Worm (Caenorhabditis elegans) whole organism, midembryonic: ENCODE data around the gene C17C3.1.

Experiments used
- T22C8.4 ChIP-seq: fragments of 200-800 bp; sonication (Bioruptor generic); IDR thresholded peaks from 2 replicates; pipeline ENCODE4 v1.3.6; 2022; ENCODE audit warnings: missing genetic modification characterization, missing compliant biosample characterization
- cog-1 ChIP-seq: sonication (generic microtip); optimal IDR thresholded peaks from 2 replicates; lab custom pipeline; 2016; ENCODE audit warnings: missing genetic modification characterization, missing compliant biosample characterization
- flt-1 ChIP-seq: fragments of 200-800 bp; sonication (Bioruptor generic); IDR thresholded peaks from 2 replicates; pipeline ENCODE4 v1.3.6; 2022; ENCODE audit warnings: missing genetic modification characterization, missing compliant biosample characterization
- klf-2 ChIP-seq: fragments of 200-800 bp; sonication (Bioruptor generic); conservative IDR thresholded peaks from 2 replicates; pipeline ENCODE4 v1.3.6; 2022; ENCODE audit warnings: missing genetic modification reagents, missing genetic modification characterization, missing compliant biosample characterization
- med-1 ChIP-seq: sonication (generic microtip); optimal IDR thresholded peaks from 2 replicates; lab custom pipeline; 2017; ENCODE audit warnings: missing genetic modification characterization, mild to moderate bottlenecking, missing compliant biosample characterization, antibody characterized with exemption, missing genetic modification reagents; ENCODE audit not compliant: insufficient read depth
- ref-1 ChIP-seq: fragments of 200-800 bp; sonication (Bioruptor generic); conservative IDR thresholded peaks from 2 replicates; pipeline ENCODE4 v1.3.6; 2022; ENCODE audit warnings: missing genetic modification reagents, missing genetic modification characterization, missing compliant biosample characterization
- tab-1 ChIP-seq: fragments of 200-800 bp; sonication (Bioruptor generic); IDR thresholded peaks from 2 replicates; pipeline ENCODE4 v1.3.6; 2022; ENCODE audit warnings: missing genetic modification characterization, missing compliant biosample characterization
- ztf-23 ChIP-seq: fragments of 200-800 bp; sonication (Bioruptor generic); IDR thresholded peaks from 2 replicates; pipeline ENCODE4 v1.3.6; 2022; ENCODE audit warnings: missing genetic modification reagents, missing genetic modification characterization, missing compliant biosample characterization
- ztf-29 ChIP-seq: fragments of 200-800 bp; sonication (Bioruptor generic); IDR thresholded peaks from 2 replicates; pipeline ENCODE4 v1.3.6; 2022; ENCODE audit warnings: missing genetic modification reagents, missing genetic modification characterization, missing compliant biosample characterization

C17C3.1 gene

ce11 chrII:5554317-5554716 lies 16.1 kb upstream of the C17C3.1 start, which contains the start of gene ins-12:
Gene ins-12, plus strand, starts transcription at chrII:5554617.
- TF ChIP-seq klf-2 (GFP tag; lab: Robert Waterston, UW) (no peak), tab-1 (GFP tag; lab: Robert Waterston, UW) (no peak)

- TF ChIP-seq ztf-23 (no peak), flt-1 (no peak), klf-2 (GFP tag; lab: Robert Waterston, UW) (no peak), cog-1 (tag; lab: Kevin White, UChicago) (no peak)
Observed at ce11 chrII:5554788-5555187, 15.6 kb upstream of the C17C3.1 start.

ce11 chrII:5555522-5555921 lies 14.8 kb upstream of the C17C3.1 start:
- TF ChIP-seq ztf-29 (no peak), med-1 (GFP tag; lab: Kevin White, UChicago) (no peak), ztf-23 (no peak), flt-1 (no peak), klf-2 (GFP tag; lab: Robert Waterston, UW) (no peak), ref-1 (GFP tag; lab: Robert Waterston, UW) (no peak), tab-1 (GFP tag; lab: Robert Waterston, UW) (no peak), cog-1 (tag; lab: Kevin White, UChicago) (no peak), T22C8.4 (no peak)

ce11 chrII:5556431-5556830 lies 13.9 kb upstream of the C17C3.1 start, which contains the start of gene ins-11:
Gene ins-11, plus strand, starts transcription at chrII:5556731.
- TF ChIP-seq ztf-29 (no peak), med-1 (GFP tag; lab: Kevin White, UChicago) (no peak), ref-1 (GFP tag; lab: Robert Waterston, UW) (no peak), flt-1 (no peak), T22C8.4 (no peak), tab-1 (GFP tag; lab: Robert Waterston, UW) (no peak), klf-2 (GFP tag; lab: Robert Waterston, UW) (no peak), cog-1 (tag; lab: Kevin White, UChicago) (no peak), ztf-23 (no peak)

ce11 chrII:5557134-5557533 lies 13.2 kb upstream of the C17C3.1 start:
- TF ChIP-seq med-1 (GFP tag; lab: Kevin White, UChicago): no peak
- no peak for TF ChIP-seq flt-1
- no peak for TF ChIP-seq T22C8.4
- TF ChIP-seq cog-1 (tag; lab: Kevin White, UChicago): no peak
- no peak for TF ChIP-seq tab-1 (GFP tag; lab: Robert Waterston, UW)
- no peak for TF ChIP-seq ztf-29
- TF ChIP-seq klf-2 (GFP tag; lab: Robert Waterston, UW): no peak
- no peak for TF ChIP-seq ref-1 (GFP tag; lab: Robert Waterston, UW)
- TF ChIP-seq ztf-23: no peak

- TF ChIP-seq ztf-29 (no peak), tab-1 (GFP tag; lab: Robert Waterston, UW) (no peak), med-1 (GFP tag; lab: Kevin White, UChicago) (no peak), flt-1 (no peak), ref-1 (GFP tag; lab: Robert Waterston, UW) (no peak)
Observed at ce11 chrII:5561392-5561791, 9.0 kb upstream of the C17C3.1 start, which contains the start of gene C17C3.3. Gene C17C3.3, plus strand, starts transcription at chrII:5561737.

ce11 chrII:5565082-5565623 lies 5.2 kb upstream of the C17C3.1 start:
- TF ChIP-seq tab-1 (GFP tag; lab: Robert Waterston, UW) (no peak), flt-1 (0 out of 2 replicates have a peak, but pooled peaks have one; percentile 45)

ce11 chrII:5572082-5572746 lies 1.8 kb downstream of the C17C3.1 start:
- no peak for TF ChIP-seq med-1 (GFP tag; lab: Kevin White, UChicago)
- TF ChIP-seq ztf-29: no peak
- TF ChIP-seq flt-1: no peak
- TF ChIP-seq klf-2 (GFP tag; lab: Robert Waterston, UW): no peak
- TF ChIP-seq cog-1 (tag; lab: Kevin White, UChicago): no peak
- TF ChIP-seq ztf-23: no peak
- no peak for TF ChIP-seq T22C8.4
- TF ChIP-seq tab-1 (GFP tag; lab: Robert Waterston, UW): no peak
- TF ChIP-seq ref-1 (GFP tag; lab: Robert Waterston, UW): no peak

- no peak for TF ChIP-seq med-1 (GFP tag; lab: Kevin White, UChicago)
- TF ChIP-seq T22C8.4: no peak
- TF ChIP-seq cog-1 (tag; lab: Kevin White, UChicago): no peak
- no peak for TF ChIP-seq klf-2 (GFP tag; lab: Robert Waterston, UW)
- TF ChIP-seq tab-1 (GFP tag; lab: Robert Waterston, UW): no peak
- no peak for TF ChIP-seq ref-1 (GFP tag; lab: Robert Waterston, UW)
- TF ChIP-seq ztf-29: no peak
Observed at ce11 chrII:5574925-5575324, 4.6 kb downstream of the C17C3.1 start.

- TF ChIP-seq flt-1: peak; percentile 87
- TF ChIP-seq ref-1 (GFP tag; lab: Robert Waterston, UW): no peak
- peak; percentile 73 for TF ChIP-seq ztf-23
- peak; percentile 49; the same call in 1 of the 2 replicates for TF ChIP-seq T22C8.4
- TF ChIP-seq tab-1 (GFP tag; lab: Robert Waterston, UW): peak; percentile 78
- 0 out of 2 replicates have a peak, but pooled peaks have one; percentile 22 for TF ChIP-seq klf-2 (GFP tag; lab: Robert Waterston, UW)
- TF ChIP-seq cog-1 (tag; lab: Kevin White, UChicago): no peak
Observed at ce11 chrII:5577060-5577459, 6.7 kb downstream of the C17C3.1 start.
